Worm (Caenorhabditis elegans): ENCODE data around the gene R13H7.2.

ce11 chrIV:6818369-6818768 is 40.8 kb downstream of the R13H7.2 start, which contains the start of gene C17H12.8:
- no peak for TF ChIP-seq med-1 (GFP tag; optimal IDR thresholded peaks at IDR 0.05; ENCODE audit: insufficient read depth)
- no peak for TF ChIP-seq cog-1 (tag; optimal IDR thresholded peaks at IDR 0.05)
- no peak for TF ChIP-seq flt-1 (GFP tag; IDR thresholded peaks at IDR 0.05)
- no peak for TF ChIP-seq klf-2 (GFP tag; conservative IDR thresholded peaks at IDR 0.05)
- TF ChIP-seq ztf-29 (GFP tag; IDR thresholded peaks at IDR 0.05): no peak
- no peak for TF ChIP-seq ref-1 (GFP tag; conservative IDR thresholded peaks at IDR 0.05)
- TF ChIP-seq ztf-23 (GFP tag; IDR thresholded peaks at IDR 0.05): no peak
- no peak for TF ChIP-seq tab-1 (GFP tag; IDR thresholded peaks at IDR 0.05)
- no peak for TF ChIP-seq T22C8.4 (GFP tag; IDR thresholded peaks at IDR 0.05)

All from whole organism, midembryonic.